Fruit fly (Drosophila melanogaster) whole organism, pupa: ENCODE results near the gene RpLP0.

Experiments used
- CG10348 ChIP-seq: fragments of 200-800 bp; sonication (Bioruptor generic); IDR thresholded peaks from 2 replicates; pipeline ENCODE4 v1.3.6; 2022; ENCODE audit warnings: missing biosample characterization, missing genetic modification characterization
- CG12605 ChIP-seq: fragments of 200-800 bp; sonication (Bioruptor generic); IDR thresholded peaks from 2 replicates; pipeline ENCODE4 v1.3.6; 2022; ENCODE audit warnings: missing biosample characterization, missing genetic modification characterization
- CG13204 ChIP-seq: fragments of 200-800 bp; sonication (Bioruptor generic); optimal IDR thresholded peaks from 2 replicates; lab custom pipeline; 2018; ENCODE audit warnings: missing biosample characterization, mild to moderate bottlenecking, missing genetic modification characterization, moderate library complexity
- CG14655 ChIP-seq: fragments of 200-800 bp; sonication (Bioruptor generic); optimal IDR thresholded peaks from 3 replicates; lab custom pipeline; 2017; ENCODE audit warnings: mild to moderate bottlenecking, missing biosample characterization, missing genetic modification reagents, missing genetic modification characterization
- CG15710 ChIP-seq: fragments of 200-800 bp; sonication (Bioruptor generic); optimal IDR thresholded peaks from 2 replicates; lab custom pipeline; 2018; ENCODE audit warnings: missing biosample characterization, mild to moderate bottlenecking, missing genetic modification characterization, moderate library complexity
- CG17806 ChIP-seq: fragments of 200-800 bp; sonication (Bioruptor generic); optimal IDR thresholded peaks from 2 replicates; lab custom pipeline; 2018; ENCODE audit warnings: missing biosample characterization, mild to moderate bottlenecking, missing genetic modification characterization, moderate library complexity
- CG32121 ChIP-seq: fragments of 200-800 bp; sonication (Bioruptor generic); IDR thresholded peaks from 2 replicates; pipeline ENCODE4 v1.3.6; 2022; ENCODE audit warnings: missing biosample characterization, missing genetic modification characterization
- CG34367 ChIP-seq: fragments of 200-800 bp; sonication (Bioruptor generic); optimal IDR thresholded peaks from 2 replicates; lab custom pipeline; 2018; ENCODE audit warnings: missing biosample characterization, mild to moderate bottlenecking, missing genetic modification characterization
- CG4496 ChIP-seq: fragments of 200-800 bp; sonication (Bioruptor generic); IDR thresholded peaks from 3 replicates; pipeline ENCODE4 v1.3.6; 2022; ENCODE audit warnings: missing biosample characterization, missing genetic modification characterization
- CG8159 ChIP-seq: fragments of 200-800 bp; sonication (Bioruptor generic); optimal IDR thresholded peaks from 3 replicates; lab custom pipeline; 2018; ENCODE audit warnings: missing biosample characterization, mild to moderate bottlenecking, missing genetic modification characterization, moderate library complexity
- CG8301 ChIP-seq: fragments of 200-800 bp; sonication (Bioruptor generic); optimal IDR thresholded peaks from 2 replicates; lab custom pipeline; 2018; ENCODE audit warnings: missing biosample characterization, mild to moderate bottlenecking, missing genetic modification characterization
- CG9948 ChIP-seq: fragments of 200-800 bp; sonication (Bioruptor generic); optimal IDR thresholded peaks from 2 replicates; lab custom pipeline; 2018; ENCODE audit warnings: missing biosample characterization, mild to moderate bottlenecking, missing genetic modification characterization, moderate library complexity
- D1 ChIP-seq: fragments of 200-800 bp; sonication (Bioruptor generic); optimal IDR thresholded peaks from 2 replicates; lab custom pipeline; 2018; ENCODE audit warnings: missing biosample characterization, mild to moderate bottlenecking, missing genetic modification characterization, moderate library complexity
- EcR ChIP-seq: fragments of 200-800 bp; sonication (Bioruptor generic); optimal IDR thresholded peaks from 3 replicates; lab custom pipeline; 2019; ENCODE audit warnings: missing biosample characterization, missing genetic modification characterization, mild to moderate bottlenecking, moderate library complexity, missing genetic modification reagents
- Ets98B ChIP-seq: fragments of 200-800 bp; sonication (Bioruptor generic); IDR thresholded peaks from 2 replicates; pipeline ENCODE4 v1.3.6; 2022; ENCODE audit warnings: missing biosample characterization, missing genetic modification characterization
- Pif1A ChIP-seq: fragments of 200-800 bp; sonication (Bioruptor generic); optimal IDR thresholded peaks from 3 replicates; lab custom pipeline; 2016; ENCODE audit warnings: missing biosample characterization, missing genetic modification characterization
- Pif1B ChIP-seq: fragments of 200-800 bp; sonication (Bioruptor generic); optimal IDR thresholded peaks from 3 replicates; lab custom pipeline; 2016; ENCODE audit warnings: missing biosample characterization, missing genetic modification characterization
- Snoo ChIP-seq: fragments of 200-800 bp; sonication (Bioruptor generic); optimal IDR thresholded peaks from 3 replicates; lab custom pipeline; 2017; ENCODE audit warnings: missing biosample characterization, mild to moderate bottlenecking, missing genetic modification characterization, inconsistent platforms
- fd96Ca ChIP-seq: fragments of 200-800 bp; sonication (Bioruptor generic); IDR thresholded peaks from 3 replicates; pipeline ENCODE4 v1.3.6; 2022; ENCODE audit warnings: missing biosample characterization, missing genetic modification characterization
- gl ChIP-seq: fragments of 200-800 bp; sonication (Bioruptor generic); optimal IDR thresholded peaks from 2 replicates; lab custom pipeline; 2018; ENCODE audit warnings: missing biosample characterization, mild to moderate bottlenecking, missing genetic modification characterization
- rn ChIP-seq: fragments of 200-800 bp; sonication (Bioruptor generic); IDR thresholded peaks from 2 replicates; pipeline ENCODE4 v1.3.6; 2022; ENCODE audit warnings: missing biosample characterization, missing genetic modification characterization

RpLP0 gene

dm6 chr3L:22063833-22064232 is 11.8 kb upstream of the RpLP0 start:
- TF ChIP-seq CG34367 (no peak), fd96Ca (GFP tag; lab: Robert Waterston, UW) (no peak), EcR (peak; percentile 51), CG13204 (GFP tag; lab: Kevin White, UChicago) (peak; percentile 41)

dm6 chr3L:22065694-22066093 is 10.0 kb upstream of the RpLP0 start, which contains the start of gene CG14561:
TSS of gene CG14561 (plus strand) at chr3L:22065907.
- TF ChIP-seq gl (no peak), CG14655 (no peak), EcR (no peak), rn (GFP tag; lab: Robert Waterston, UW) (0 out of 2 replicates have a peak, but pooled peaks have one; percentile 21), CG4496 (0 out of 3 replicates have a peak, but pooled peaks have one; percentile 8), CG17806 (tag; lab: Kevin White, UChicago) (no peak), CG12605 (GFP tag; lab: Robert Waterston, UW) (no peak), Ets98B (GFP tag; lab: Robert Waterston, UW) (0 out of 2 replicates have a peak, but pooled peaks have one; percentile 12)
- TF ChIP-seq, all 21 proteins: peak for 3

dm6 chr3L:22070506-22070905 is 5.2 kb upstream of the RpLP0 start:
- TF ChIP-seq rn (GFP tag; lab: Robert Waterston, UW): no peak
- TF ChIP-seq CG8301: no peak
- TF ChIP-seq CG34367: no peak
- TF ChIP-seq CG15710 (tag; lab: Kevin White, UChicago): no peak
- no peak for TF ChIP-seq gl
- no peak for TF ChIP-seq CG9948
- TF ChIP-seq CG4496: no peak
- no peak for TF ChIP-seq EcR
- TF ChIP-seq Ets98B (GFP tag; lab: Robert Waterston, UW): no peak
- no peak for TF ChIP-seq CG32121 (GFP tag; lab: Robert Waterston, UW)
- no peak for TF ChIP-seq CG8159 (tag; lab: Kevin White, UChicago)
- no peak for TF ChIP-seq D1 (tag; lab: Kevin White, UChicago)
- no peak for TF ChIP-seq CG17806 (tag; lab: Kevin White, UChicago)

dm6 chr3L:22071687-22072394 is 3.8 kb upstream of the RpLP0 start, which contains the start of gene CG7139:
TSS of gene CG7139 (minus strand) at chr3L:22071848.
- TF ChIP-seq CG8159 (tag; lab: Kevin White, UChicago) (peak; percentile 29), D1 (tag; lab: Kevin White, UChicago) (no peak), rn (GFP tag; lab: Robert Waterston, UW) (no peak), CG17806 (tag; lab: Kevin White, UChicago) (no peak), CG10348 (no peak), CG32121 (GFP tag; lab: Robert Waterston, UW) (no peak)
- TF ChIP-seq, all 21 proteins: peak for 1

- TF ChIP-seq EcR (peak; percentile 32), CG32121 (GFP tag; lab: Robert Waterston, UW) (no peak), CG4496 (peak; percentile 14; the same call in 1 of the 3 replicates), CG9948 (peak; percentile 28), CG17806 (tag; lab: Kevin White, UChicago) (peak; percentile 7)
Measured at dm6 chr3L:22072824-22073223, 2.8 kb upstream of the RpLP0 start.

dm6 chr3L:22074347-22074971 is 1.2 kb upstream of the RpLP0 start, which contains the start of gene CG7133:
TSS of gene CG7133 (minus strand) at chr3L:22074523.
- TF ChIP-seq CG4496: 0 out of 3 replicates have a peak, but pooled peaks have one; percentile 26
- peak; percentile 13; the same call in 1 of the 2 replicates for TF ChIP-seq Ets98B (GFP tag; lab: Robert Waterston, UW)
- no peak for TF ChIP-seq CG13204 (GFP tag; lab: Kevin White, UChicago)
- TF ChIP-seq Pif1A: no peak

- TF ChIP-seq EcR (no peak), CG8301 (peak; percentile 61), CG4496 (peak; percentile 76), CG14655 (peak; percentile 65), CG15710 (tag; lab: Kevin White, UChicago) (peak; percentile 64), Snoo (tag; lab: Kevin White, UChicago) (peak; percentile 52), gl (no peak), CG9948 (peak; percentile 50), D1 (tag; lab: Kevin White, UChicago) (no peak), CG10348 (no peak), CG34367 (peak; percentile 52), rn (GFP tag; lab: Robert Waterston, UW) (no peak), fd96Ca (GFP tag; lab: Robert Waterston, UW) (peak; percentile 76), Pif1A (peak; percentile 70), Ets98B (GFP tag; lab: Robert Waterston, UW) (peak; percentile 65), CG32121 (GFP tag; lab: Robert Waterston, UW) (peak; percentile 58), CG13204 (GFP tag; lab: Kevin White, UChicago) (no peak), Pif1B (GFP tag; lab: Kevin White, UChicago) (peak; percentile 71), CG17806 (tag; lab: Kevin White, UChicago) (peak; percentile 48), CG12605 (GFP tag; lab: Robert Waterston, UW) (no peak), CG8159 (tag; lab: Kevin White, UChicago) (peak; percentile 61)
- TF ChIP-seq, all 21 proteins: peak for 14
Measured at dm6 chr3L:22078063-22078462, 2.4 kb downstream of the RpLP0 start.
